Worm (Caenorhabditis elegans) whole organism, late embryonic: ENCODE results near the gene sri-53.
"Not testable (repeated sequence)": the region's sequence is repeated elsewhere in the genome, so short reads cannot be mapped to it uniquely, and the experiment has no call there.

Experiments used
- C08G9.2 ChIP-seq: sonication (generic microtip); optimal IDR thresholded peaks from 2 replicates; lab custom pipeline; 2016; ENCODE audit warnings: mild to moderate bottlenecking, missing genetic modification characterization, moderate library complexity, missing compliant biosample characterization
- F13H6.1 ChIP-seq: sonication (generic microtip); optimal IDR thresholded peaks from 2 replicates; lab custom pipeline; 2016; ENCODE audit warnings: missing genetic modification characterization, missing compliant biosample characterization
- K09A11.1 ChIP-seq: sonication (generic microtip); optimal IDR thresholded peaks from 2 replicates; lab custom pipeline; 2017; ENCODE audit warnings: antibody characterized with exemption, mild to moderate bottlenecking, missing genetic modification characterization, missing compliant biosample characterization; ENCODE audit not compliant: insufficient read depth
- T23F11.4 ChIP-seq: fragments of 200-800 bp; sonication (Bioruptor generic); optimal IDR thresholded peaks from 2 replicates; lab custom pipeline; 2018; ENCODE audit warnings: mild to moderate bottlenecking, missing genetic modification characterization, missing compliant biosample characterization
- ahr-1 ChIP-seq: sonication (generic microtip); optimal IDR thresholded peaks from 2 replicates; lab custom pipeline; 2016; ENCODE audit warnings: missing genetic modification characterization, missing compliant biosample characterization
- ceh-18 ChIP-seq: sonication (generic microtip); optimal IDR thresholded peaks from 2 replicates; lab custom pipeline; 2016; ENCODE audit warnings: missing genetic modification characterization, missing compliant biosample characterization
- ceh-2 ChIP-seq: sonication (generic microtip); optimal IDR thresholded peaks from 2 replicates; lab custom pipeline; 2016; ENCODE audit warnings: missing genotype, missing genetic modification characterization, missing compliant biosample characterization
- ceh-22 ChIP-seq: sonication (generic microtip); optimal IDR thresholded peaks from 2 replicates; lab custom pipeline; 2017; ENCODE audit warnings: missing biosample characterization, missing genetic modification characterization
- ceh-24 ChIP-seq: sonication (generic microtip); optimal IDR thresholded peaks from 2 replicates; lab custom pipeline; 2016; ENCODE audit warnings: mild to moderate bottlenecking, missing genetic modification characterization, missing compliant biosample characterization
- ceh-31 ChIP-seq: sonication (generic microtip); optimal IDR thresholded peaks from 2 replicates; lab custom pipeline; 2016; ENCODE audit warnings: missing genetic modification characterization, missing compliant biosample characterization
- dve-1 ChIP-seq: sonication (generic microtip); optimal IDR thresholded peaks from 2 replicates; lab custom pipeline; 2017; ENCODE audit warnings: antibody characterized with exemption, mild to moderate bottlenecking, missing genetic modification characterization, missing compliant biosample characterization
- elt-4 ChIP-seq: sonication (generic microtip); optimal IDR thresholded peaks from 2 replicates; lab custom pipeline; 2016; ENCODE audit warnings: missing genetic modification characterization, missing compliant biosample characterization
- ets-4 ChIP-seq: sonication (generic microtip); optimal IDR thresholded peaks from 2 replicates; lab custom pipeline; 2016; ENCODE audit warnings: missing genetic modification characterization, missing compliant biosample characterization
- fax-1 ChIP-seq: sonication (generic microtip); optimal IDR thresholded peaks from 2 replicates; lab custom pipeline; 2016; ENCODE audit warnings: missing genotype, missing genetic modification characterization, missing compliant biosample characterization
- fkh-10 ChIP-seq: fragments of 150-350 bp; optimal IDR thresholded peaks from 2 replicates; lab custom pipeline; 2014; ENCODE audit warnings: missing biosample characterization, missing genetic modification reagents, missing genetic modification characterization
- fkh-6 ChIP-seq: sonication (generic microtip); optimal IDR thresholded peaks from 2 replicates; lab custom pipeline; 2016; ENCODE audit warnings: missing genetic modification characterization, missing compliant biosample characterization
- gmeb-2 ChIP-seq: sonication (generic microtip); optimal IDR thresholded peaks from 2 replicates; lab custom pipeline; 2016; ENCODE audit warnings: missing genetic modification characterization, inconsistent platforms, missing compliant biosample characterization
- hlh-13 ChIP-seq: fragments of 200-800 bp; sonication (Bioruptor generic); optimal IDR thresholded peaks from 2 replicates; lab custom pipeline; 2018; ENCODE audit warnings: mild to moderate bottlenecking, missing genetic modification characterization, missing compliant biosample characterization
- hlh-30 ChIP-seq: sonication (generic microtip); optimal IDR thresholded peaks from 2 replicates; lab custom pipeline; 2017; ENCODE audit warnings: antibody characterized with exemption, missing genetic modification characterization, missing compliant biosample characterization; ENCODE audit not compliant: insufficient read depth
- hlh-8 ChIP-seq: sonication (generic microtip); optimal IDR thresholded peaks from 2 replicates; lab custom pipeline; 2016; ENCODE audit warnings: missing genotype, missing genetic modification characterization, missing compliant biosample characterization
- madf-2 ChIP-seq: sonication (generic microtip); optimal IDR thresholded peaks from 2 replicates; lab custom pipeline; 2017; ENCODE audit warnings: missing genetic modification characterization, missing compliant biosample characterization
- npax-4 ChIP-seq: sonication (generic microtip); optimal IDR thresholded peaks from 2 replicates; lab custom pipeline; 2016; ENCODE audit warnings: missing genetic modification characterization, missing compliant biosample characterization
- odd-2 ChIP-seq: sonication (generic microtip); optimal IDR thresholded peaks from 2 replicates; lab custom pipeline; 2017; ENCODE audit warnings: antibody characterized with exemption, mild to moderate bottlenecking, missing genetic modification characterization, missing compliant biosample characterization
- pag-3 ChIP-seq: sonication (generic microtip); optimal IDR thresholded peaks from 2 replicates; lab custom pipeline; 2016; ENCODE audit warnings: missing compliant biosample characterization, missing genetic modification characterization, borderline replicate concordance
- pat-9 ChIP-seq: fragments of 200-800 bp; sonication (Bioruptor generic); optimal IDR thresholded peaks from 2 replicates; lab custom pipeline; 2018; ENCODE audit warnings: mild to moderate bottlenecking, missing genetic modification characterization, moderate library complexity, missing compliant biosample characterization
- pax-1 ChIP-seq: fragments of 150-350 bp; optimal IDR thresholded peaks from 2 replicates; lab custom pipeline; 2014; ENCODE audit warnings: missing biosample characterization, missing genetic modification characterization
- pqm-1 ChIP-seq: sonication (generic microtip); optimal IDR thresholded peaks from 2 replicates; lab custom pipeline; 2016; ENCODE audit warnings: missing genetic modification characterization, missing compliant biosample characterization
- rnt-1 ChIP-seq: sonication (generic microtip); optimal IDR thresholded peaks from 2 replicates; lab custom pipeline; 2016; ENCODE audit warnings: missing genetic modification characterization, missing compliant biosample characterization
- sox-4 ChIP-seq: sonication (generic microtip); optimal IDR thresholded peaks from 2 replicates; lab custom pipeline; 2017; ENCODE audit warnings: mild to moderate bottlenecking, missing genetic modification characterization, inconsistent platforms, missing compliant biosample characterization
- syd-9 ChIP-seq: sonication (generic microtip); optimal IDR thresholded peaks from 2 replicates; lab custom pipeline; 2016; ENCODE audit warnings: mild to moderate bottlenecking, missing genetic modification characterization, moderate library complexity, missing compliant biosample characterization
- ttx-3 ChIP-seq: sonication (generic microtip); optimal IDR thresholded peaks from 2 replicates; lab custom pipeline; 2016; ENCODE audit warnings: missing genetic modification reagents, missing genetic modification characterization, missing compliant biosample characterization
- unc-3 ChIP-seq, 2 experiments: fragments of 200-800 bp in 1 of 2; sonication (Bioruptor generic) in 1 of 2; sonication (generic microtip) in 1 of 2; conservative IDR thresholded peaks in 1 of 2; optimal IDR thresholded peaks in 1 of 2; 2 replicates each; pipeline versions ENCODE4 v1.3.6 to Lab custom; 2016 to 2022; ENCODE audit warnings: missing compliant biosample characterization in 2 of 2, missing genetic modification characterization in 2 of 2, missing genetic modification reagents in 1 of 2
- unc-42 ChIP-seq: sonication (generic microtip); optimal IDR thresholded peaks from 2 replicates; lab custom pipeline; 2016; ENCODE audit warnings: missing genotype, missing genetic modification characterization, missing compliant biosample characterization
- unc-55 ChIP-seq: sonication (generic microtip); optimal IDR thresholded peaks from 2 replicates; lab custom pipeline; 2017; ENCODE audit warnings: missing biosample characterization, missing genetic modification reagents, missing genetic modification characterization
- unc-86 ChIP-seq: sonication (generic microtip); optimal IDR thresholded peaks from 2 replicates; lab custom pipeline; 2016; ENCODE audit warnings: missing genetic modification characterization, missing compliant biosample characterization

Gene sri-53

ce11 chrII:3220723-3221122 is 18.3 kb upstream of the sri-53 start, which contains the start of gene ZC239.22:
TSS of gene ZC239.22 (minus strand) at chrII:3220823.
- TF ChIP-seq K09A11.1 (tag; lab: Kevin White, UChicago) (no peak), F13H6.1 (no peak), hlh-13 (no peak), ceh-2 (no peak), hlh-8 (tag; lab: Kevin White, UChicago) (no peak), T23F11.4 (GFP tag; lab: Kevin White, UChicago) (no peak), dve-1 (tag; lab: Kevin White, UChicago) (no peak), ceh-24 (tag; lab: Kevin White, UChicago) (no peak), ceh-31 (tag; lab: Kevin White, UChicago) (no peak), hlh-30 (tag; lab: Kevin White, UChicago) (no peak), unc-3 (GFP tag; conservative IDR thresholded peaks at IDR 0.05; lab: Robert Waterston, UW) (no peak), unc-3 (tag; optimal IDR thresholded peaks at IDR 0.05; lab: Kevin White, UChicago) (no peak), rnt-1 (no peak), odd-2 (tag; lab: Kevin White, UChicago) (no peak), sox-4 (tag; lab: Kevin White, UChicago) (no peak), npax-4 (tag; lab: Kevin White, UChicago) (no peak), ceh-22 (tag; lab: Kevin White, UChicago) (no peak)

ce11 chrII:3215762-3216161 is 13.3 kb upstream of the sri-53 start, which contains the start of gene ZC239.3:
TSS of gene ZC239.3 (plus strand) at chrII:3216062.
- not testable (repeated sequence) for TF ChIP-seq madf-2 (tag; lab: Kevin White, UChicago); ceh-2; pat-9 (tag; lab: Kevin White, UChicago)
- TF ChIP-seq, all 69 proteins: peak for 0; not testable (repeated sequence) for 69

DNA sequence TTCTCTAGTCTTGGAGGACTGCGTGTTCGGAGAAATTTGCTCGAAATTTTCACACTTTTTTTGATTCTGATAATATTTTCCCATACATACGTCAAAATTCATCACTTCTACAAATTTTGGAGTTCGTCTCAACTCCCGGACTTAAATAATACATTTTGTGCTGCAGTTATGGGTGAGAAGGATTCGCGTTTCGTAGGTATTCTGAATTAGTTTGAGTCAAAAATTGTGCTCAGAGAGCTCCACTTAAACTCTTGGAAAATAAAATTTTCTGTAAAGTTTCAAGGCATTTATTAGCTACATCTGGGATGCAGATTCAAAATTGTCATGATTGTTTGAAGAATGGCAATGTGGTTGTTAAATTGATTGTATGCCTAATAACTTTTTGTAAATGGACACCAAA is 11.5 kb upstream of the sri-53 start, which contains the start of gene ZC239.4:
ZC239.4 (plus strand) TSS at position 301 of the 400 bp plus-strand sequence.
- TF ChIP-seq ceh-18 (tag; lab: Kevin White, UChicago) (no peak), syd-9 (no peak), odd-2 (tag; lab: Kevin White, UChicago) (no peak), ets-4 (tag; lab: Kevin White, UChicago) (no peak), fkh-10 (GFP tag; lab: Kevin White, UChicago) (no peak), pat-9 (tag; lab: Kevin White, UChicago) (no peak), pax-1 (tag; lab: Kevin White, UChicago) (no peak), fax-1 (no peak)
- TF ChIP-seq, all 69 proteins: peak for 0

DNA sequence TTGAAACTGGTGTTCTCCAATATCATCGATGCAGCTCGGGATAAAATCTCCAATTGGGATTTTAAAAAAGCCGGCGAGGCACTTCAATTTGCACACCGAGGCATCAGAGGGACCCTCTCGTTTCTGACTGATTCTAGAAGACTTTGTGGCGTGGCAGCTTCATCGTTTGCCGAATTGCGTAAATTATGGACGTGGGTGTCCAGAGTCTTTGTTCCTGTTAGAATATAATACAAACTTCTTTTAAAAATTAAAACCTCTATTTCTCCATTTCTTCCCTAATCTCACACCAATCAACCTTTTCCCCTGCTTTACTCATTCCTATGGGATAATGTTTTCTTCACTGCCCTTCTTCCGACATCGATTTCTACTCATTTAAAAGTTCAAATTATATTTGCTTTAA is 7.9 kb upstream of the sri-53 start, which contains the start of gene ZC239.5:
ZC239.5 (plus strand) TSS at position 301 of the 400 bp plus-strand sequence.
- TF ChIP-seq unc-55 (GFP tag; lab: Kevin White, UChicago) (no peak), ttx-3 (tag; lab: Kevin White, UChicago) (no peak), T23F11.4 (GFP tag; lab: Kevin White, UChicago) (no peak), ets-4 (tag; lab: Kevin White, UChicago) (no peak), pqm-1 (tag; lab: Kevin White, UChicago) (no peak), ceh-31 (tag; lab: Kevin White, UChicago) (no peak), elt-4 (tag; lab: Kevin White, UChicago) (no peak), odd-2 (tag; lab: Kevin White, UChicago) (no peak), rnt-1 (no peak), unc-86 (tag; lab: Kevin White, UChicago) (no peak), unc-42 (tag; lab: Kevin White, UChicago) (no peak), C08G9.2 (tag; lab: Kevin White, UChicago) (no peak), gmeb-2 (tag; lab: Kevin White, UChicago) (no peak), F13H6.1 (no peak), ceh-2 (no peak), fkh-6 (no peak), pag-3 (no peak), K09A11.1 (tag; lab: Kevin White, UChicago) (no peak), ceh-18 (tag; lab: Kevin White, UChicago) (no peak), ahr-1 (no peak)
